Fruit fly (Drosophila melanogaster) whole organism, prepupa: Measurements from ENCODE around the gene Eo.

ENCODE experiments used
- Blimp-1 ChIP-seq: fragments of 200-800 bp; sonication (Bioruptor generic); optimal IDR thresholded peaks from 3 replicates; lab custom pipeline; 2017; ENCODE audit warnings: missing biosample characterization, missing genetic modification characterization, mild to moderate bottlenecking, moderate library complexity, missing genetic modification reagents
- CG10631 ChIP-seq: fragments of 200-800 bp; sonication (Bioruptor generic); optimal IDR thresholded peaks from 2 replicates; lab custom pipeline; 2016; ENCODE audit warnings: missing biosample characterization, missing genetic modification characterization
- CG10669 ChIP-seq: fragments of 200-800 bp; sonication (Bioruptor generic); optimal IDR thresholded peaks from 3 replicates; lab custom pipeline; 2018; ENCODE audit warnings: missing biosample characterization, mild to moderate bottlenecking, missing genetic modification characterization, moderate library complexity
- CG11294 ChIP-seq: fragments of 200-800 bp; sonication (Bioruptor generic); IDR thresholded peaks from 2 replicates; pipeline ENCODE4 v1.3.6; 2022; ENCODE audit warnings: missing biosample characterization, missing genetic modification characterization
- CG11762 ChIP-seq: fragments of 200-800 bp; sonication (Bioruptor generic); optimal IDR thresholded peaks from 3 replicates; lab custom pipeline; 2016; ENCODE audit warnings: missing biosample characterization, missing genetic modification characterization; ENCODE audit not compliant: insufficient read depth
- CG11902 ChIP-seq: fragments of 200-800 bp; sonication (Bioruptor generic); optimal IDR thresholded peaks from 3 replicates; lab custom pipeline; 2016; ENCODE audit warnings: missing biosample characterization, missing genetic modification characterization
- CG15336 ChIP-seq: fragments of 200-800 bp; sonication (Bioruptor generic); IDR thresholded peaks from 2 replicates; pipeline ENCODE4 v1.3.6; 2022; ENCODE audit warnings: missing biosample characterization, missing genetic modification characterization
- CG1621 ChIP-seq: fragments of 200-800 bp; sonication (Bioruptor generic); optimal IDR thresholded peaks from 3 replicates; lab custom pipeline; 2018; ENCODE audit warnings: missing biosample characterization, mild to moderate bottlenecking, missing genetic modification characterization
- CG16779 ChIP-seq: fragments of 200-800 bp; sonication (Bioruptor generic); optimal IDR thresholded peaks from 3 replicates; lab custom pipeline; 2017; ENCODE audit warnings: missing biosample characterization, mild to moderate bottlenecking, missing genetic modification characterization
- CG3032 ChIP-seq: fragments of 200-800 bp; optimal IDR thresholded peaks from 2 replicates; lab custom pipeline; 2019; ENCODE audit warnings: missing biosample characterization, mild to moderate bottlenecking, missing genetic modification characterization, moderate library complexity
- CG31627 ChIP-seq: fragments of 200-800 bp; sonication (Bioruptor generic); optimal IDR thresholded peaks from 3 replicates; lab custom pipeline; 2016; ENCODE audit warnings: missing biosample characterization, missing genetic modification characterization
- CG32006 ChIP-seq: fragments of 200-800 bp; sonication (Bioruptor generic); optimal IDR thresholded peaks from 3 replicates; lab custom pipeline; 2017; ENCODE audit warnings: missing biosample characterization, mild to moderate bottlenecking, missing genetic modification characterization
- CG34406 ChIP-seq: fragments of 200-800 bp; sonication (Bioruptor generic); optimal IDR thresholded peaks from 3 replicates; lab custom pipeline; 2016; ENCODE audit warnings: missing biosample characterization, missing genetic modification characterization
- CG3919 ChIP-seq: fragments of 200-800 bp; sonication (Bioruptor generic); optimal IDR thresholded peaks from 3 replicates; lab custom pipeline; 2016; ENCODE audit warnings: missing biosample characterization, missing genetic modification characterization
- CG6163 ChIP-seq: fragments of 200-800 bp; sonication (Bioruptor generic); IDR thresholded peaks from 3 replicates; pipeline ENCODE4 v1.3.6; 2022; ENCODE audit warnings: missing biosample characterization, missing genetic modification characterization
- CG6792 ChIP-seq: fragments of 200-800 bp; sonication (Bioruptor generic); optimal IDR thresholded peaks from 3 replicates; lab custom pipeline; 2016; ENCODE audit warnings: missing biosample characterization, missing genetic modification characterization
- CG6808 ChIP-seq: fragments of 200-800 bp; sonication (Bioruptor generic); optimal IDR thresholded peaks from 3 replicates; lab custom pipeline; 2017; ENCODE audit warnings: missing biosample characterization, missing genetic modification characterization, mild to moderate bottlenecking, moderate library complexity, missing genetic modification reagents
- CG8119 ChIP-seq: fragments of 200-800 bp; sonication (Bioruptor generic); IDR thresholded peaks from 3 replicates; pipeline ENCODE4 v1.3.6; 2022; ENCODE audit warnings: missing biosample characterization, missing genetic modification characterization
- CG8319 ChIP-seq: fragments of 200-800 bp; sonication (Bioruptor generic); optimal IDR thresholded peaks from 3 replicates; lab custom pipeline; 2016; ENCODE audit warnings: missing biosample characterization, missing genetic modification characterization
- CG9139 ChIP-seq: fragments of 200-800 bp; sonication (Bioruptor generic); optimal IDR thresholded peaks from 3 replicates; lab custom pipeline; 2017; ENCODE audit warnings: missing biosample characterization, mild to moderate bottlenecking, missing genetic modification characterization
- Eip75B ChIP-seq: fragments of 200-800 bp; sonication (Bioruptor generic); optimal IDR thresholded peaks from 3 replicates; lab custom pipeline; 2016; ENCODE audit warnings: missing biosample characterization, missing genetic modification characterization
- Eip78C ChIP-seq: fragments of 200-800 bp; sonication (Bioruptor generic); peaks from one replicate; lab custom pipeline; 2016; ENCODE audit warnings: missing biosample characterization, missing genetic modification characterization
- Eip93F ChIP-seq: fragments of 200-800 bp; sonication (Bioruptor generic); optimal IDR thresholded peaks from 2 replicates; lab custom pipeline; 2016; ENCODE audit warnings: missing biosample characterization, mild to moderate bottlenecking, missing genetic modification characterization
- Ets21C ChIP-seq: fragments of 200-800 bp; sonication (Bioruptor generic); optimal IDR thresholded peaks from 3 replicates; lab custom pipeline; 2016; ENCODE audit warnings: missing biosample characterization, missing genetic modification characterization
- Ets96B ChIP-seq: fragments of 200-800 bp; optimal IDR thresholded peaks from 2 replicates; lab custom pipeline; 2019; ENCODE audit warnings: missing biosample characterization, mild to moderate bottlenecking, missing genetic modification characterization, moderate library complexity
- Gug ChIP-seq: fragments of 200-800 bp; sonication (Bioruptor generic); IDR thresholded peaks from 2 replicates; pipeline ENCODE4 v1.3.6; 2022; ENCODE audit warnings: missing biosample characterization, missing genetic modification characterization
- Hr38 ChIP-seq: sonication (Bioruptor generic); optimal IDR thresholded peaks from 2 replicates; lab custom pipeline; 2016; ENCODE audit warnings: missing biosample characterization, missing genetic modification characterization
- Hr39 ChIP-seq: fragments of 200-800 bp; sonication (Bioruptor generic); optimal IDR thresholded peaks from 2 replicates; lab custom pipeline; 2016; ENCODE audit warnings: missing biosample characterization, missing genetic modification characterization
- Lpt ChIP-seq: fragments of 200-800 bp; sonication (Bioruptor generic); optimal IDR thresholded peaks from 3 replicates; lab custom pipeline; 2016; ENCODE audit warnings: missing biosample characterization, missing genetic modification characterization
- Met ChIP-seq: fragments of 200-800 bp; sonication (Bioruptor generic); optimal IDR thresholded peaks from 3 replicates; lab custom pipeline; 2016; ENCODE audit warnings: missing biosample characterization, missing genetic modification characterization
- OdsH ChIP-seq: fragments of 200-800 bp; sonication (Bioruptor generic); optimal IDR thresholded peaks from 3 replicates; lab custom pipeline; 2016; ENCODE audit warnings: missing biosample characterization, missing genetic modification characterization
- Smox ChIP-seq: fragments of 200-800 bp; sonication (Bioruptor generic); optimal IDR thresholded peaks from 3 replicates; lab custom pipeline; 2016; ENCODE audit warnings: missing biosample characterization, missing genetic modification characterization
- Sox102F ChIP-seq: fragments of 200-800 bp; sonication (Bioruptor generic); optimal IDR thresholded peaks from 2 replicates; lab custom pipeline; 2016; ENCODE audit warnings: missing biosample characterization, mild to moderate bottlenecking, missing genetic modification characterization
- Sox14 ChIP-seq: fragments of 200-800 bp; sonication (Bioruptor generic); optimal IDR thresholded peaks from 3 replicates; lab custom pipeline; 2016; ENCODE audit warnings: missing biosample characterization, missing genetic modification characterization
- Sox15 ChIP-seq: fragments of 200-800 bp; sonication (Bioruptor generic); optimal IDR thresholded peaks from 3 replicates; lab custom pipeline; 2016; ENCODE audit warnings: missing biosample characterization, missing genetic modification characterization
- achi ChIP-seq: fragments of 200-800 bp; sonication (Bioruptor generic); optimal IDR thresholded peaks from 3 replicates; lab custom pipeline; 2016; ENCODE audit warnings: missing biosample characterization, missing genetic modification characterization
- acj6 ChIP-seq: fragments of 200-800 bp; sonication (Bioruptor generic); optimal IDR thresholded peaks from 3 replicates; lab custom pipeline; 2016; ENCODE audit warnings: missing biosample characterization, missing genetic modification characterization
- cyc ChIP-seq: fragments of 200-800 bp; sonication (Bioruptor generic); optimal IDR thresholded peaks from 3 replicates; lab custom pipeline; 2016; ENCODE audit warnings: missing biosample characterization, missing genetic modification characterization
- dac ChIP-seq: fragments of 200-800 bp; sonication (Bioruptor generic); optimal IDR thresholded peaks from 2 replicates; lab custom pipeline; 2017; ENCODE audit warnings: missing biosample characterization, mild to moderate bottlenecking, missing genetic modification characterization
- dsx ChIP-seq: fragments of 200-800 bp; optimal IDR thresholded peaks from 3 replicates; lab custom pipeline; 2019; ENCODE audit warnings: missing biosample characterization, mild to moderate bottlenecking, missing genetic modification characterization, moderate library complexity; ENCODE audit not compliant: poor library complexity, severe bottlenecking
- eg ChIP-seq: fragments of 200-800 bp; sonication (Bioruptor generic); IDR thresholded peaks from 3 replicates; pipeline ENCODE4 v1.3.6; 2022; ENCODE audit warnings: missing biosample characterization, missing genetic modification characterization
- esn ChIP-seq: fragments of 200-800 bp; sonication (Bioruptor generic); optimal IDR thresholded peaks from 2 replicates; lab custom pipeline; 2016; ENCODE audit warnings: missing biosample characterization, mild to moderate bottlenecking, missing genetic modification characterization, moderate library complexity
- fd85E ChIP-seq: fragments of 200-800 bp; sonication (Bioruptor generic); optimal IDR thresholded peaks from 3 replicates; lab custom pipeline; 2016; ENCODE audit warnings: missing biosample characterization, missing genetic modification characterization
- fkh ChIP-seq: fragments of 200-800 bp; sonication (Bioruptor generic); optimal IDR thresholded peaks from 3 replicates; lab custom pipeline; 2017; ENCODE audit warnings: missing biosample characterization, mild to moderate bottlenecking, missing genetic modification characterization, moderate library complexity
- lz ChIP-seq: fragments of 200-800 bp; sonication (Bioruptor generic); optimal IDR thresholded peaks from 3 replicates; lab custom pipeline; 2016; ENCODE audit warnings: missing biosample characterization, missing genetic modification characterization
- net ChIP-seq: fragments of 200-800 bp; sonication (Bioruptor generic); optimal IDR thresholded peaks from 3 replicates; lab custom pipeline; 2016; ENCODE audit warnings: missing biosample characterization, missing genetic modification characterization
- pdm3 ChIP-seq: fragments of 200-800 bp; sonication (Bioruptor generic); optimal IDR thresholded peaks from 3 replicates; lab custom pipeline; 2016; ENCODE audit warnings: missing biosample characterization, missing genetic modification characterization
- salr ChIP-seq, 2 experiments: fragments of 200-800 bp; sonication (Bioruptor generic); optimal IDR thresholded peaks; 3 replicates each; lab custom pipeline; 2016 to 2018; ENCODE audit warnings: missing biosample characterization in 2 of 2, missing genetic modification characterization in 2 of 2, mild to moderate bottlenecking in 1 of 2
- spab ChIP-seq: fragments of 200-800 bp; sonication (Bioruptor generic); optimal IDR thresholded peaks from 2 replicates; lab custom pipeline; 2017; ENCODE audit warnings: missing biosample characterization, mild to moderate bottlenecking, missing genetic modification characterization, missing genetic modification reagents
- ss ChIP-seq, 2 experiments: fragments of 200-800 bp; sonication (Bioruptor generic); optimal IDR thresholded peaks; 2 replicates in 1 of 2; 3 replicates in 1 of 2; lab custom pipeline; 2017 to 2018; ENCODE audit warnings: mild to moderate bottlenecking in 2 of 2, missing biosample characterization in 2 of 2, missing genetic modification characterization in 2 of 2, moderate library complexity in 1 of 2
- svp ChIP-seq: fragments of 200-800 bp; sonication (Bioruptor generic); peaks from one replicate; lab custom pipeline; 2016; ENCODE audit warnings: missing biosample characterization, missing genetic modification characterization
- topi ChIP-seq: fragments of 200-800 bp; sonication (Bioruptor generic); optimal IDR thresholded peaks from 3 replicates; lab custom pipeline; 2016; ENCODE audit warnings: missing biosample characterization, missing genetic modification characterization
- vri ChIP-seq: fragments of 200-800 bp; sonication (Bioruptor generic); optimal IDR thresholded peaks from 3 replicates; lab custom pipeline; 2016; ENCODE audit warnings: missing biosample characterization, mild to moderate bottlenecking, missing genetic modification characterization

Eo gene

dm6 chrX:14947399-14947798 lies 28.8 kb upstream of the Eo start:
- TF ChIP-seq CG8119 (peak; percentile 93), OdsH (peak; percentile 57), CG3919 (GFP tag; lab: Kevin White, UChicago) (peak; percentile 81), Blimp-1 (GFP tag; lab: Kevin White, UChicago) (peak; percentile 53), CG11762 (peak; percentile 75), Eip78C (GFP tag; lab: Kevin White, UChicago) (peak; percentile 37), vri (no peak), Met (GFP tag; lab: Kevin White, UChicago) (no peak), net (peak; percentile 95), CG15336 (GFP tag; lab: Robert Waterston, UW) (peak; percentile 91), CG10669 (GFP tag; lab: Kevin White, UChicago) (peak; percentile 82), fkh (peak; percentile 95), CG6792 (GFP tag; lab: Kevin White, UChicago) (no peak), CG11902 (GFP tag; lab: Kevin White, UChicago) (no peak), lz (no peak), pdm3 (peak; percentile 8), ss (GFP tag; optimal IDR thresholded peaks at IDR 0.05; lab: Kevin White, UChicago) (peak; percentile 99), spab (peak; percentile 90), achi (peak; percentile 59), eg (GFP tag; lab: Robert Waterston, UW) (peak; percentile 98), salr (GFP tag; optimal IDR thresholded peaks at IDR 0.05; lab: Kevin White, UChicago) (peak; percentile 82), CG10631 (GFP tag; lab: Kevin White, UChicago) (no peak), topi (GFP tag; lab: Kevin White, UChicago) (peak; percentile 6), CG9139 (peak; percentile 99), CG3032 (tag; lab: Kevin White, UChicago) (peak; percentile 67), Ets21C (GFP tag; lab: Kevin White, UChicago) (no peak), CG32006 (GFP tag; lab: Kevin White, UChicago) (peak; percentile 65), esn (GFP tag; lab: Kevin White, UChicago) (no peak), CG34406 (GFP tag; lab: Kevin White, UChicago) (peak; percentile 36), Ets96B (tag; lab: Kevin White, UChicago) (peak; percentile 65), Lpt (GFP tag; lab: Kevin White, UChicago) (peak; percentile 91), dac (GFP tag; lab: Kevin White, UChicago) (peak; percentile 79), CG8319 (GFP tag; lab: Kevin White, UChicago) (peak; percentile 63), CG31627 (GFP tag; lab: Kevin White, UChicago) (no peak), fd85E (GFP tag; lab: Kevin White, UChicago) (no peak), acj6 (no peak), Sox15 (GFP tag; lab: Kevin White, UChicago) (no peak), Eip75B (GFP tag; lab: Kevin White, UChicago) (no peak), Sox14 (peak; percentile 1), Smox (no peak), Hr39 (GFP tag; lab: Kevin White, UChicago) (no peak), CG6163 (GFP tag; lab: Robert Waterston, UW) (peak; percentile 90), Gug (peak; percentile 79), Hr38 (peak; percentile 33), Eip93F (GFP tag; lab: Kevin White, UChicago) (no peak), svp (GFP tag; lab: Kevin White, UChicago) (no peak), CG1621 (peak; percentile 91), CG6808 (GFP tag; lab: Kevin White, UChicago) (peak; percentile 98), CG16779 (tag; lab: Kevin White, UChicago) (peak; percentile 96), Sox102F (GFP tag; lab: Kevin White, UChicago) (no peak), dsx (GFP tag; lab: Kevin White, UChicago) (peak; percentile 81), CG11294 (peak; percentile 72; the same call in 1 of the 2 replicates), cyc (GFP tag; lab: Kevin White, UChicago) (no peak)
